Worm (Caenorhabditis elegans) whole organism, L2 larva: ENCODE results near the gene aat-3.

Experiments used
- C34F6.9 ChIP-seq: fragments of 150-350 bp; optimal IDR thresholded peaks from 2 replicates; lab custom pipeline; 2014; ENCODE audit warnings: missing biosample characterization, missing genetic modification characterization
- F13H6.1 ChIP-seq: sonication (generic microtip); optimal IDR thresholded peaks from 2 replicates; lab custom pipeline; 2016; ENCODE audit warnings: missing genetic modification characterization, missing compliant biosample characterization
- R02D3.7 ChIP-seq: fragments of 150-350 bp; optimal IDR thresholded peaks from 2 replicates; lab custom pipeline; 2014; ENCODE audit warnings: missing biosample characterization, missing genetic modification characterization
- Y55F3AM.14 ChIP-seq: fragments of 200-800 bp; sonication (Bioruptor generic); optimal IDR thresholded peaks from 2 replicates; lab custom pipeline; 2018; ENCODE audit warnings: mild to moderate bottlenecking, missing genetic modification characterization, missing compliant biosample characterization
- alr-1 ChIP-seq: fragments of 150-350 bp; optimal IDR thresholded peaks from 2 replicates; lab custom pipeline; 2014; ENCODE audit warnings: missing biosample characterization, missing genetic modification characterization
- aly-2 ChIP-seq: fragments of 150-350 bp; optimal IDR thresholded peaks from 2 replicates; lab custom pipeline; 2014; ENCODE audit warnings: missing biosample characterization, missing genetic modification characterization
- blmp-1 ChIP-seq: sonication (generic microtip); optimal IDR thresholded peaks from 2 replicates; lab custom pipeline; 2017; ENCODE audit warnings: missing genetic modification characterization, mild to moderate bottlenecking, missing compliant biosample characterization, antibody characterized with exemption, moderate library complexity; ENCODE audit not compliant: insufficient read depth
- ceh-82 ChIP-seq: fragments of 150-350 bp; optimal IDR thresholded peaks from 2 replicates; lab custom pipeline; 2014; ENCODE audit warnings: missing biosample characterization, missing genetic modification characterization
- crh-2 ChIP-seq: sonication (generic microtip); optimal IDR thresholded peaks from 2 replicates; lab custom pipeline; 2017; ENCODE audit warnings: missing biosample characterization, missing genetic modification characterization
- dmd-4 ChIP-seq: sonication (generic microtip); optimal IDR thresholded peaks from 2 replicates; lab custom pipeline; 2017; ENCODE audit warnings: missing biosample characterization, missing genetic modification characterization
- elt-1 ChIP-seq: fragments of 150-350 bp; optimal IDR thresholded peaks from 2 replicates; lab custom pipeline; 2014; ENCODE audit warnings: missing biosample characterization, missing genetic modification characterization
- elt-3 ChIP-seq: sonication (generic microtip); optimal IDR thresholded peaks from 2 replicates; lab custom pipeline; 2017; ENCODE audit warnings: missing biosample characterization, missing genetic modification characterization
- gmeb-1 ChIP-seq: fragments of 150-350 bp; optimal IDR thresholded peaks from 2 replicates; lab custom pipeline; 2014; ENCODE audit warnings: missing biosample characterization, missing genetic modification characterization
- lin-13 ChIP-seq: fragments of 150-350 bp; optimal IDR thresholded peaks from 2 replicates; lab custom pipeline; 2014; ENCODE audit warnings: missing biosample characterization, missing genetic modification reagents, missing genetic modification characterization
- lin-39 ChIP-seq: fragments of 150-350 bp; optimal IDR thresholded peaks from 2 replicates; lab custom pipeline; 2014; ENCODE audit warnings: missing biosample characterization, missing genetic modification reagents, missing genetic modification characterization
- mab-5 ChIP-seq: fragments of 150-350 bp; optimal IDR thresholded peaks from 2 replicates; lab custom pipeline; 2014; ENCODE audit warnings: missing biosample characterization, missing genetic modification characterization
- mbf-1 ChIP-seq: sonication (generic microtip); optimal IDR thresholded peaks from 2 replicates; lab custom pipeline; 2017; ENCODE audit warnings: missing biosample characterization, missing genetic modification characterization
- mdl-1 ChIP-seq, 2 experiments: fragments of 150-350 bp in 1 of 2; sonication (generic microtip) in 1 of 2; optimal IDR thresholded peaks; 2 replicates each; lab custom pipeline; 2017; ENCODE audit warnings: missing biosample characterization in 2 of 2, missing genetic modification characterization in 2 of 2
- nhr-10 ChIP-seq: sonication (generic microtip); optimal IDR thresholded peaks from 2 replicates; lab custom pipeline; 2017; ENCODE audit warnings: missing biosample characterization, missing genetic modification characterization
- nhr-11 ChIP-seq: fragments of 150-350 bp; optimal IDR thresholded peaks from 2 replicates; lab custom pipeline; 2014; ENCODE audit warnings: missing biosample characterization, missing genetic modification characterization
- nhr-129 ChIP-seq: fragments of 150-350 bp; optimal IDR thresholded peaks from 2 replicates; lab custom pipeline; 2014; ENCODE audit warnings: missing biosample characterization, missing genetic modification characterization
- nhr-21 ChIP-seq: fragments of 150-350 bp; optimal IDR thresholded peaks from 2 replicates; lab custom pipeline; 2014; ENCODE audit warnings: missing biosample characterization, missing genetic modification characterization
- nhr-23 ChIP-seq: fragments of 150-350 bp; optimal IDR thresholded peaks from 2 replicates; lab custom pipeline; 2014; ENCODE audit warnings: missing biosample characterization, missing genetic modification reagents, missing genetic modification characterization
- nhr-237 ChIP-seq: fragments of 150-350 bp; optimal IDR thresholded peaks from 2 replicates; lab custom pipeline; 2014; ENCODE audit warnings: missing biosample characterization, missing genetic modification characterization
- nhr-25 ChIP-seq: fragments of 150-350 bp; sonication (generic microtip); optimal IDR thresholded peaks from 3 replicates; lab custom pipeline; 2014; ENCODE audit warnings: missing biosample characterization, missing genetic modification characterization
- nhr-6 ChIP-seq: fragments of 150-350 bp; optimal IDR thresholded peaks from 2 replicates; lab custom pipeline; 2014; ENCODE audit warnings: missing biosample characterization, missing genetic modification characterization
- nhr-77 ChIP-seq: fragments of 150-350 bp; optimal IDR thresholded peaks from 2 replicates; lab custom pipeline; 2014; ENCODE audit warnings: missing biosample characterization, missing genetic modification characterization
- peb-1 ChIP-seq: fragments of 150-350 bp; optimal IDR thresholded peaks from 2 replicates; lab custom pipeline; 2014; ENCODE audit warnings: missing biosample characterization, missing genetic modification characterization
- sem-4 ChIP-seq: fragments of 150-350 bp; optimal IDR thresholded peaks from 2 replicates; lab custom pipeline; 2014; ENCODE audit warnings: missing biosample characterization, missing genetic modification reagents, missing genetic modification characterization
- skn-1 ChIP-seq: sonication (generic microtip); optimal IDR thresholded peaks from 2 replicates; lab custom pipeline; 2017; ENCODE audit warnings: missing biosample characterization, missing genetic modification characterization
- sma-3 ChIP-seq: sonication (generic microtip); optimal IDR thresholded peaks from 2 replicates; lab custom pipeline; 2016; ENCODE audit warnings: missing genetic modification reagents, missing genetic modification characterization, missing compliant biosample characterization
- sma-9 ChIP-seq, 2 experiments: fragments of 150-350 bp in 1 of 2; sonication (generic microtip) in 1 of 2; optimal IDR thresholded peaks; 2 replicates each; lab custom pipeline; 2014 to 2016; ENCODE audit warnings: missing genetic modification characterization in 2 of 2, mild to moderate bottlenecking in 1 of 2, missing biosample characterization in 1 of 2, missing compliant biosample characterization in 1 of 2, missing genetic modification reagents in 1 of 2, moderate library complexity in 1 of 2
- snpc-4 ChIP-seq: fragments of 150-350 bp; optimal IDR thresholded peaks from 2 replicates; lab custom pipeline; 2014; ENCODE audit warnings: missing biosample characterization, missing genetic modification characterization
- unc-39 ChIP-seq: fragments of 150-350 bp; optimal IDR thresholded peaks from 2 replicates; lab custom pipeline; 2014; ENCODE audit warnings: missing biosample characterization, missing genetic modification characterization
- unc-62 ChIP-seq: fragments of 150-350 bp; optimal IDR thresholded peaks from 2 replicates; lab custom pipeline; 2014; ENCODE audit warnings: missing biosample characterization, missing genetic modification reagents, missing genetic modification characterization
- zag-1 ChIP-seq: fragments of 150-350 bp; optimal IDR thresholded peaks from 2 replicates; lab custom pipeline; 2014; ENCODE audit warnings: missing biosample characterization, missing genetic modification characterization
- ztf-11 ChIP-seq: sonication (generic microtip); optimal IDR thresholded peaks from 2 replicates; lab custom pipeline; 2017; ENCODE audit warnings: missing biosample characterization, missing genetic modification characterization
- ztf-4 ChIP-seq: fragments of 150-350 bp; optimal IDR thresholded peaks from 2 replicates; lab custom pipeline; 2014; ENCODE audit warnings: missing biosample characterization, missing genetic modification characterization

Gene aat-3

DNA sequence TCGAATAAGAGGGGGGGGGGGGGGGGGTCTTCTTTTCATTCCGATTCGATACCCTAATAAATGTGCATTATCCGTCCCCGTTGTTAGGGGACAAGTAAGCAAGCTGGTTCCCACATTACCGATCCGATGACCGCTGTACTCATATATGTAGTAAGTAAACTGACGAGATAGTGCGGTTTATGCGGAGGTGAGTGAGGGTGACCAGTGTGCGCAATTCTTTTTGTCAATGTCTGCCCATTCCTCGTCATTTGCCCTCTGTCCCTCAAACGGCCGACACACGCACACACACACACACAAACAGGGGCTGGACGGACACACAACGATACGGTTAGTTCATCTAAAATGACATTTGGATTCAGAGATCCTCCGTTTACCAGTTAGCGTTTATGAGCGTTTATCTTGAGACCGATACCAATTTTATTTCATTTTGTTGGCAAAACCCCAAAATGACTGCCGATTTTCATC is at the start of gene aat-3:
TSS of gene aat-3 (plus strand) at position 51 of the 465 bp plus-strand sequence.
- no peak for TF ChIP-seq nhr-237
- TF ChIP-seq skn-1 (tag; lab: Kevin White, UChicago) = no peak
- no peak for TF ChIP-seq mdl-1 (tag; optimal IDR thresholded peaks at IDR 0.05; lab: Kevin White, UChicago)
- TF ChIP-seq peb-1 (tag; lab: Kevin White, UChicago) = no peak
- TF ChIP-seq dmd-4 = no peak
- TF ChIP-seq elt-3 = no peak
- TF ChIP-seq nhr-23 (tag; lab: Kevin White, UChicago) = no peak
- no peak for TF ChIP-seq ztf-4 (tag; lab: Kevin White, UChicago)
- no peak for TF ChIP-seq crh-2 (tag; lab: Kevin White, UChicago)
- no peak for TF ChIP-seq sem-4 (tag; lab: Kevin White, UChicago)
- peak; percentile 28 for TF ChIP-seq nhr-25 (tag; lab: Kevin White, UChicago)
- TF ChIP-seq F13H6.1 (tag; lab: Kevin White, UChicago) = peak; percentile 8
- no peak for TF ChIP-seq R02D3.7 (tag; lab: Kevin White, UChicago)
- no peak for TF ChIP-seq lin-39
- TF ChIP-seq nhr-129 (tag; lab: Kevin White, UChicago) = peak; percentile 15
- TF ChIP-seq nhr-77 (tag; lab: Kevin White, UChicago) = no peak

DNA sequence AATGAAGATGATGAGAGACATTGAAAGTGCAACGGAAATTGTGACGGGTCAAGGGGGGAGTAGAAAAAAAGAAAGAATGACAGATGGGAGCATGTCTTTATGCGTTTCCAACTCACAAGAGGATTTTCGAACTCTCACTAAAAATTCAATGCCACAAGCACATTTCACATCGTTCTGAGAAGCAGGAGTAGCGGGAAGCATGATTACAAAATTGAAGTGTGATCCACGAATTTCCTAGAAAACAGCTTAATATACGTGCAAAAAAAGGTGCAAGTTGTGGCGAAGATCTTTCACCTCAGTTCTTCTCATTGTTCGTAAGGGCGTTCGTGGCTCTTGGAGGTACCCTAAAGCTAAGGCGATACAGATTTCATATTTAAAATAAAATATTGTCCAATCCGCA is 45.3 kb upstream of the aat-3 start:
- TF ChIP-seq R02D3.7 (tag; lab: Kevin White, UChicago) = no peak
- TF ChIP-seq crh-2 (tag; lab: Kevin White, UChicago) = no peak
- TF ChIP-seq peb-1 (tag; lab: Kevin White, UChicago) = no peak
- no peak for TF ChIP-seq nhr-6 (tag; lab: Kevin White, UChicago)
- no peak for TF ChIP-seq nhr-23 (tag; lab: Kevin White, UChicago)
- TF ChIP-seq elt-1 = no peak
- TF ChIP-seq aly-2 (tag; lab: Kevin White, UChicago) = no peak
- TF ChIP-seq unc-62 (GFP tag; lab: Kevin White, UChicago) = no peak
- no peak for TF ChIP-seq alr-1 (tag; lab: Kevin White, UChicago)
- no peak for TF ChIP-seq nhr-129 (tag; lab: Kevin White, UChicago)
- TF ChIP-seq nhr-237 = no peak
- no peak for TF ChIP-seq sem-4 (tag; lab: Kevin White, UChicago)
- no peak for TF ChIP-seq mbf-1
- no peak for TF ChIP-seq unc-39 (tag; lab: Kevin White, UChicago)
- TF ChIP-seq snpc-4 = no peak
- TF ChIP-seq mdl-1 (tag; optimal IDR thresholded peaks at IDR 0.05; lab: Kevin White, UChicago) = no peak
- no peak for TF ChIP-seq zag-1
- TF ChIP-seq nhr-21 = no peak
- no peak for TF ChIP-seq ceh-82

DNA sequence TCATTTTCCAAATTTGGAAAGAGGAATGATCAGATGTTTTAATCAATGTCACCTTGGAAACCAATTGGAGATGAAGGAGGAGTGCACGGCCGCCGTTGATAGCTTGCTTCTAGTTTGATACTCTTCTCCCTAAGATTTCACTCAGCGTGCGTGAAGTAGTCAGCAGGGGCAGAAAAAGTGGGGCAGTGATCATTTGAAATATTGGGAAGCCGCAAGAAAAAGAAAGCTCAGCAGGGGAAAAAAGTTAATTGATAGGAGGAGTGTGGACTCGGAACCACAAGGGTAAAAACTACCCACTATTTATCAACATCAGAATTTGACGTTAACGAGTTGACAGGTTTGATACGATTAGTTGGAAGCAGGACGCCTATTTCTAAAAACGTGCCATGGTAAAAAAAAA is 43.6 kb upstream of the aat-3 start, which contains the start of gene K02E10.7:
TSS of gene K02E10.7 (minus strand) at position 101 of the 400 bp plus-strand sequence.
- TF ChIP-seq Y55F3AM.14 (GFP tag; lab: Kevin White, UChicago) = no peak
- no peak for TF ChIP-seq skn-1 (tag; lab: Kevin White, UChicago)
- TF ChIP-seq nhr-237 = no peak
- TF ChIP-seq alr-1 (tag; lab: Kevin White, UChicago) = no peak
- TF ChIP-seq mdl-1 (tag; optimal IDR thresholded peaks at IDR 0.05; lab: Kevin White, UChicago) = no peak
- TF ChIP-seq nhr-10 (tag; lab: Kevin White, UChicago) = no peak
- no peak for TF ChIP-seq ztf-4 (tag; lab: Kevin White, UChicago)
- no peak for TF ChIP-seq lin-13
- no peak for TF ChIP-seq dmd-4
- no peak for TF ChIP-seq sma-9 (GFP tag; optimal IDR thresholded peaks at IDR 0.05; lab: Kevin White, UChicago)
- TF ChIP-seq sma-9 (tag; optimal IDR thresholded peaks at IDR 0.05; lab: Kevin White, UChicago) = no peak
- TF ChIP-seq nhr-129 (tag; lab: Kevin White, UChicago) = no peak
- no peak for TF ChIP-seq C34F6.9
- no peak for TF ChIP-seq R02D3.7 (tag; lab: Kevin White, UChicago)
- TF ChIP-seq nhr-25 (tag; lab: Kevin White, UChicago) = no peak
- no peak for TF ChIP-seq F13H6.1 (tag; lab: Kevin White, UChicago)
- no peak for TF ChIP-seq mab-5 (tag; lab: Kevin White, UChicago)
- TF ChIP-seq gmeb-1 (tag; lab: Kevin White, UChicago) = no peak
- TF ChIP-seq ztf-11 (tag; lab: Kevin White, UChicago) = no peak
- TF ChIP-seq nhr-11 (tag; lab: Kevin White, UChicago) = no peak

DNA sequence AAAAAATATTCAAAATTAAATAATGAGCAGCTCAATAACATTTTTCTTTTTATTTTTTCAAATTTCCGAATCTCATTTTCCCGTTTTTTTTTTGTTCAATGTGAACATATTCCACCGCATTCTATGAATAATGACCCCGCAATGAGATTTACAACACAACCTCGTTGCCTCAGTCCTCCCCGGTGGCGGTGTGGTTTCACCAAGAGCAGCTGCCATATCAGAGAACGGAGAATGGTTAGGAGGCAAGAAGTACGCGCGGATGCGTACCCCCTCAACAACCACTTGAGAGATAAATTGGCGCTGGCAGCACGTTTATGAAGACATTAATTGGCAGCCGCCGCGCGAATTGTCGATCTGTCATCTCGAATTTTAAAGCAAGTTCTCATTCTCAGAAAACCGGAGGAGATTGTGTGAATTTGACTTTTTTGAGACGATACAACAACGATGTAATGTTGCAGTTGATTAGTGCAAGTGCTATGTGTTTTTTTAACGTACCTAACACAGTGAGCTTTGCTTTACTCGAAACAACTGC is 38.3 kb upstream of the aat-3 start:
- TF ChIP-seq sma-3 (GFP tag; lab: Kevin White, UChicago) = no peak
- no peak for TF ChIP-seq gmeb-1 (tag; lab: Kevin White, UChicago)
- TF ChIP-seq blmp-1 (tag; lab: Kevin White, UChicago) = no peak
- TF ChIP-seq, all 48 proteins: peak for 0
